Worm (Caenorhabditis elegans): ENCODE data around the gene R10F2.6.

ce11 chrIII:2975689-2976088 is 31.8 kb upstream of the R10F2.6 start, which contains the start of gene Y55D5A.3:
- TF ChIP-seq W03F9.2 (tag; optimal IDR thresholded peaks at IDR 0.05) = no peak
- no peak for TF ChIP-seq him-1 (tag; optimal IDR thresholded peaks at IDR 0.05)

Measured in whole organism, L4/young adult.